Worm (Caenorhabditis elegans) whole organism, L4 larva: ENCODE data around the gene mig-39.

Experiments used
- D1046.2 ChIP-seq: fragments of 200-800 bp; sonication (Bioruptor generic); IDR thresholded peaks from 2 replicates; pipeline ENCODE4 v1.3.6; 2022; ENCODE audit warnings: missing genetic modification characterization, missing compliant biosample characterization
- F10B5.3 ChIP-seq: sonication (generic microtip); optimal IDR thresholded peaks from 2 replicates; lab custom pipeline; 2016; ENCODE audit warnings: mild to moderate bottlenecking, missing genetic modification characterization, missing compliant biosample characterization
- F26F4.8 ChIP-seq: fragments of 200-800 bp; sonication (Bioruptor generic); conservative IDR thresholded peaks from 2 replicates; pipeline ENCODE4 v1.3.6; 2022; ENCODE audit warnings: missing genetic modification characterization, missing compliant biosample characterization
- F37D6.2 ChIP-seq: sonication (generic microtip); optimal IDR thresholded peaks from 2 replicates; lab custom pipeline; 2016; ENCODE audit warnings: mild to moderate bottlenecking, missing genetic modification characterization, missing compliant biosample characterization
- R02D3.7 ChIP-seq: fragments of 150-350 bp; sonication (generic microtip); optimal IDR thresholded peaks from 3 replicates; lab custom pipeline; 2014; ENCODE audit warnings: missing biosample characterization, missing genetic modification characterization
- Y48G9A.11 ChIP-seq: fragments of 200-800 bp; sonication (Bioruptor generic); IDR thresholded peaks from 2 replicates; pipeline ENCODE4 v1.3.6; 2022; ENCODE audit warnings: missing genetic modification reagents, missing genetic modification characterization, missing compliant biosample characterization
- Y75B8A.6 ChIP-seq: fragments of 200-800 bp; sonication (Bioruptor generic); IDR thresholded peaks from 2 replicates; pipeline ENCODE4 v1.3.6; 2022; ENCODE audit warnings: missing genetic modification reagents, missing genetic modification characterization, missing compliant biosample characterization
- aly-2 ChIP-seq: sonication (generic microtip); optimal IDR thresholded peaks from 2 replicates; lab custom pipeline; 2018; ENCODE audit warnings: missing biosample characterization, missing genetic modification characterization
- attf-4 ChIP-seq: sonication (generic microtip); optimal IDR thresholded peaks from 3 replicates; lab custom pipeline; 2017; ENCODE audit warnings: missing biosample characterization, missing genetic modification characterization
- ceh-32 ChIP-seq: sonication (generic microtip); optimal IDR thresholded peaks from 2 replicates; lab custom pipeline; 2016; ENCODE audit warnings: mild to moderate bottlenecking, missing genetic modification characterization, missing compliant biosample characterization; ENCODE audit not compliant: poor library complexity
- ceh-44 ChIP-seq: fragments of 200-800 bp; sonication (Bioruptor generic); IDR thresholded peaks from 2 replicates; pipeline ENCODE4 v1.3.6; 2022; ENCODE audit warnings: missing genetic modification reagents, missing genetic modification characterization, missing compliant biosample characterization
- ceh-62 ChIP-seq: sonication (generic microtip); optimal IDR thresholded peaks from 2 replicates; lab custom pipeline; 2017; ENCODE audit warnings: missing biosample characterization, missing genetic modification characterization
- ceh-82 ChIP-seq: sonication (generic microtip); optimal IDR thresholded peaks from 2 replicates; lab custom pipeline; 2017; ENCODE audit warnings: missing biosample characterization, missing genetic modification characterization
- dmd-6 ChIP-seq: fragments of 200-800 bp; sonication (Bioruptor generic); IDR thresholded peaks from 2 replicates; pipeline ENCODE4 v1.3.6; 2022; ENCODE audit warnings: missing genetic modification reagents, missing genetic modification characterization, missing compliant biosample characterization
- dmd-9 ChIP-seq: fragments of 200-800 bp; sonication (Bioruptor generic); IDR thresholded peaks from 2 replicates; pipeline ENCODE4 v1.3.6; 2022; ENCODE audit warnings: missing genetic modification reagents, missing genetic modification characterization, missing compliant biosample characterization
- duxl-1 ChIP-seq: sonication (generic microtip); optimal IDR thresholded peaks from 2 replicates; lab custom pipeline; 2016; ENCODE audit warnings: mild to moderate bottlenecking, missing genetic modification characterization, moderate library complexity, missing compliant biosample characterization; ENCODE audit not compliant: poor library complexity
- dve-1 ChIP-seq: sonication (generic microtip); optimal IDR thresholded peaks from 2 replicates; lab custom pipeline; 2017; ENCODE audit warnings: antibody characterized with exemption, mild to moderate bottlenecking, missing genetic modification characterization, missing compliant biosample characterization; ENCODE audit not compliant: insufficient read depth
- egl-43 ChIP-seq: fragments of 200-800 bp; sonication (Bioruptor generic); IDR thresholded peaks from 2 replicates; pipeline ENCODE4 v1.3.6; 2022; ENCODE audit warnings: missing genetic modification reagents, missing genetic modification characterization, missing compliant biosample characterization
- gei-8 ChIP-seq: fragments of 200-800 bp; sonication (Bioruptor generic); optimal IDR thresholded peaks from 2 replicates; lab custom pipeline; 2018; ENCODE audit warnings: mild to moderate bottlenecking, missing genetic modification characterization, missing compliant biosample characterization
- hif-1 ChIP-seq, 2 experiments: sonication (generic microtip); optimal IDR thresholded peaks; 2 replicates each; lab custom pipeline; 2016 to 2017; ENCODE audit warnings: missing compliant biosample characterization in 2 of 2, missing genetic modification characterization in 2 of 2, missing genetic modification reagents in 2 of 2, missing genotype in 2 of 2, mild to moderate bottlenecking in 1 of 2
- hlh-11 ChIP-seq: fragments of 200-800 bp; sonication (Bioruptor generic); optimal IDR thresholded peaks from 2 replicates; lab custom pipeline; 2018; ENCODE audit warnings: mild to moderate bottlenecking, missing genetic modification characterization, missing compliant biosample characterization
- hlh-30 ChIP-seq: sonication (generic microtip); optimal IDR thresholded peaks from 2 replicates; lab custom pipeline; 2017; ENCODE audit warnings: antibody characterized with exemption, mild to moderate bottlenecking, missing genetic modification characterization, missing compliant biosample characterization; ENCODE audit not compliant: insufficient read depth
- hmg-1.1 ChIP-seq: fragments of 200-800 bp; sonication (Bioruptor generic); IDR thresholded peaks from 2 replicates; pipeline ENCODE4 v1.3.6; 2022; ENCODE audit warnings: missing genetic modification reagents, missing genetic modification characterization, missing compliant biosample characterization
- jun-1 ChIP-seq: fragments of 150-350 bp; optimal IDR thresholded peaks from 2 replicates; lab custom pipeline; 2014; ENCODE audit warnings: missing biosample characterization, missing genetic modification reagents, missing genetic modification characterization
- lin-29 ChIP-seq: fragments of 200-800 bp; sonication (Bioruptor generic); IDR thresholded peaks from 2 replicates; pipeline ENCODE4 v1.3.6; 2022; ENCODE audit warnings: missing genetic modification reagents, missing genetic modification characterization, missing compliant biosample characterization
- lin-38 ChIP-seq: fragments of 200-800 bp; sonication (Bioruptor generic); IDR thresholded peaks from 2 replicates; pipeline ENCODE4 v1.3.6; 2022; ENCODE audit warnings: missing genetic modification reagents, missing genetic modification characterization, missing compliant biosample characterization
- madf-5 ChIP-seq, 2 experiments: fragments of 200-800 bp; sonication (Bioruptor generic); IDR thresholded peaks; 2 replicates each; pipeline ENCODE4 v1.3.6; 2022; ENCODE audit warnings: missing compliant biosample characterization in 2 of 2, missing genetic modification characterization in 2 of 2
- mdl-1 ChIP-seq, 2 experiments: fragments of 150-350 bp in 1 of 2; sonication (generic microtip) in 1 of 2; optimal IDR thresholded peaks; 2 replicates each; lab custom pipeline; 2014 to 2017; ENCODE audit warnings: missing biosample characterization in 2 of 2, missing genetic modification characterization in 2 of 2
- mep-1 ChIP-seq: fragments of 150-350 bp; sonication (generic microtip); optimal IDR thresholded peaks from 3 replicates; lab custom pipeline; 2014; ENCODE audit warnings: missing biosample characterization, missing genetic modification characterization
- mes-2 ChIP-seq: sonication (generic microtip); optimal IDR thresholded peaks from 2 replicates; lab custom pipeline; 2016; ENCODE audit warnings: missing genotype, mild to moderate bottlenecking, missing genetic modification characterization, missing compliant biosample characterization; ENCODE audit not compliant: poor library complexity, severe bottlenecking
- mxl-2 ChIP-seq: fragments of 200-800 bp; sonication (Bioruptor generic); conservative IDR thresholded peaks from 2 replicates; pipeline ENCODE4 v1.3.6; 2022; ENCODE audit warnings: missing genetic modification reagents, missing genetic modification characterization, missing compliant biosample characterization
- nhr-10 ChIP-seq: fragments of 150-350 bp; optimal IDR thresholded peaks from 2 replicates; lab custom pipeline; 2014; ENCODE audit warnings: missing biosample characterization, missing genetic modification characterization
- nhr-11 ChIP-seq: fragments of 150-350 bp; optimal IDR thresholded peaks from 2 replicates; lab custom pipeline; 2014; ENCODE audit warnings: missing biosample characterization, missing genetic modification characterization
- nhr-25 ChIP-seq: sonication (generic microtip); optimal IDR thresholded peaks from 2 replicates; lab custom pipeline; 2017; ENCODE audit warnings: missing genetic modification characterization, mild to moderate bottlenecking, missing compliant biosample characterization, antibody characterized with exemption, moderate library complexity, borderline replicate concordance; ENCODE audit not compliant: insufficient read depth
- nhr-76 ChIP-seq: fragments of 150-350 bp; optimal IDR thresholded peaks from 2 replicates; lab custom pipeline; 2014; ENCODE audit warnings: missing biosample characterization, missing genetic modification characterization
- nhr-77 ChIP-seq: fragments of 150-350 bp; optimal IDR thresholded peaks from 2 replicates; lab custom pipeline; 2014; ENCODE audit warnings: missing biosample characterization, missing genetic modification characterization
- pqm-1 ChIP-seq: sonication (generic microtip); optimal IDR thresholded peaks from 2 replicates; lab custom pipeline; 2017; ENCODE audit warnings: missing biosample characterization, missing genetic modification characterization
- saeg-2 ChIP-seq: fragments of 200-800 bp; sonication (Bioruptor generic); IDR thresholded peaks from 2 replicates; pipeline ENCODE4 v1.3.6; 2022; ENCODE audit warnings: missing genetic modification reagents, missing genetic modification characterization, missing compliant biosample characterization
- sdz-12 ChIP-seq: fragments of 200-800 bp; sonication (Bioruptor generic); optimal IDR thresholded peaks from 2 replicates; lab custom pipeline; 2018; ENCODE audit warnings: mild to moderate bottlenecking, missing genetic modification characterization, missing compliant biosample characterization
- skn-1 ChIP-seq: fragments of 150-350 bp; optimal IDR thresholded peaks from 2 replicates; lab custom pipeline; 2014; ENCODE audit warnings: missing biosample characterization, missing genetic modification characterization
- snpc-1.2 ChIP-seq: fragments of 200-800 bp; sonication (Bioruptor generic); IDR thresholded peaks from 2 replicates; pipeline ENCODE4 v1.3.6; 2022; ENCODE audit warnings: missing genetic modification reagents, missing genetic modification characterization, missing compliant biosample characterization
- snpc-4 ChIP-seq: fragments of 150-350 bp; optimal IDR thresholded peaks from 2 replicates; lab custom pipeline; 2014; ENCODE audit warnings: missing biosample characterization, missing genetic modification characterization
- tag-97 ChIP-seq: fragments of 200-800 bp; sonication (Bioruptor generic); IDR thresholded peaks from 2 replicates; pipeline ENCODE4 v1.3.6; 2022; ENCODE audit warnings: missing genetic modification characterization, missing compliant biosample characterization
- tra-1 ChIP-seq: fragments of 200-800 bp; sonication (Bioruptor generic); IDR thresholded peaks from 2 replicates; pipeline ENCODE4 v1.3.6; 2022; ENCODE audit warnings: missing genetic modification reagents, missing genetic modification characterization, missing compliant biosample characterization
- unc-130 ChIP-seq: sonication (generic microtip); optimal IDR thresholded peaks from 2 replicates; lab custom pipeline; 2016; ENCODE audit warnings: missing genetic modification reagents, missing genetic modification characterization, missing compliant biosample characterization
- unc-62 ChIP-seq, 3 experiments: fragments of 150-350 bp in 1 of 3; sonication (generic microtip); optimal IDR thresholded peaks in 2 of 3; peaks in 1 of 3; 1 replicate in 1 of 3; 2 replicates in 2 of 3; lab custom pipeline; 2014 to 2017; ENCODE audit warnings: missing biosample characterization in 3 of 3, missing genetic modification characterization in 3 of 3, missing genetic modification reagents in 3 of 3, missing genotype in 1 of 3
- zag-1 ChIP-seq: fragments of 150-350 bp; optimal IDR thresholded peaks from 2 replicates; lab custom pipeline; 2014; ENCODE audit warnings: missing biosample characterization, missing genetic modification characterization
- zip-11 ChIP-seq: fragments of 200-800 bp; sonication (Bioruptor generic); IDR thresholded peaks from 2 replicates; pipeline ENCODE4 v1.3.6; 2022; ENCODE audit warnings: missing genetic modification characterization, missing compliant biosample characterization
- zip-2 ChIP-seq: fragments of 150-350 bp; optimal IDR thresholded peaks from 2 replicates; lab custom pipeline; 2014; ENCODE audit warnings: missing biosample characterization, missing genetic modification characterization
- ztf-7 ChIP-seq: fragments of 150-350 bp; optimal IDR thresholded peaks from 2 replicates; lab custom pipeline; 2014; ENCODE audit warnings: missing biosample characterization, missing genetic modification characterization

The mig-39 gene

ce11 chrIII:8449160-8449807 is 17.6 kb upstream of the mig-39 start, which contains the start of gene mrpl-32 (continued):
- TF ChIP-seq mes-2 (peak; percentile 50), nhr-76 (tag; lab: Kevin White, UChicago) (no peak), pqm-1 (tag; lab: Kevin White, UChicago) (no peak), zip-2 (tag; lab: Kevin White, UChicago) (no peak), Y48G9A.11 (GFP tag; lab: Robert Waterston, UW) (peak; percentile 56), hmg-1.1 (GFP tag; lab: Robert Waterston, UW) (no peak), dmd-9 (no peak), zag-1 (no peak), dve-1 (peak; percentile 66), attf-4 (tag; lab: Kevin White, UChicago) (no peak), Y75B8A.6 (GFP tag; lab: Robert Waterston, UW) (0 out of 2 replicates have a peak, but pooled peaks have one; percentile 15), tag-97 (no peak), ceh-32 (tag; lab: Kevin White, UChicago) (no peak), mep-1 (peak; percentile 63), R02D3.7 (tag; lab: Kevin White, UChicago) (no peak), dmd-6 (GFP tag; lab: Robert Waterston, UW) (no peak), snpc-4 (tag; lab: Kevin White, UChicago) (no peak), ceh-62 (tag; lab: Kevin White, UChicago) (no peak), snpc-1.2 (GFP tag; lab: Robert Waterston, UW) (peak; percentile 28; the same call in 1 of the 2 replicates), D1046.2 (GFP tag; lab: Robert Waterston, UW) (no peak), F10B5.3 (tag; lab: Kevin White, UChicago) (no peak), ceh-44 (no peak), tra-1 (GFP tag; lab: Robert Waterston, UW) (no peak), sdz-12 (GFP tag; lab: Kevin White, UChicago) (no peak), nhr-11 (tag; lab: Kevin White, UChicago) (no peak), nhr-10 (no peak), unc-130 (no peak), ztf-7 (tag; lab: Kevin White, UChicago) (no peak), hif-1 (tag; optimal IDR thresholded peaks at IDR 0.05; lab: Kevin White, UChicago) (no peak), madf-5 (GFP tag; IDR thresholded peaks at IDR 0.05; lab: Robert Waterston, UW) (no peak), mdl-1 (tag; optimal IDR thresholded peaks at IDR 0.05; lab: Kevin White, UChicago) (no peak), hlh-11 (tag; lab: Kevin White, UChicago) (no peak), nhr-25 (tag; lab: Kevin White, UChicago) (no peak), F26F4.8 (GFP tag; lab: Robert Waterston, UW) (no peak), hlh-30 (tag; lab: Kevin White, UChicago) (no peak), unc-62 (GFP tag; optimal IDR thresholded peaks at IDR 0.05 in 1 of 2; lab: Kevin White, UChicago) (no peak), unc-62 (tag; optimal IDR thresholded peaks at IDR 0.05; lab: Kevin White, UChicago) (no peak), F37D6.2 (tag; lab: Kevin White, UChicago) (no peak), nhr-77 (tag; lab: Kevin White, UChicago) (no peak), ceh-82 (tag; lab: Kevin White, UChicago) (no peak), egl-43 (GFP tag; lab: Robert Waterston, UW) (no peak), mxl-2 (no peak), jun-1 (tag; lab: Kevin White, UChicago) (no peak), skn-1 (no peak), lin-38 (GFP tag; lab: Robert Waterston, UW) (peak; percentile 77), zip-11 (GFP tag; lab: Robert Waterston, UW) (peak; percentile 32; the same call in 1 of the 2 replicates), duxl-1 (tag; lab: Kevin White, UChicago) (no peak), saeg-2 (no peak), lin-29 (GFP tag; lab: Robert Waterston, UW) (no peak), gei-8 (GFP tag; lab: Kevin White, UChicago) (no peak), aly-2 (tag; lab: Kevin White, UChicago) (no peak)
